Worm (Caenorhabditis elegans): Measurements from ENCODE around the gene col-139.

Gene col-139

ce11 chrV:4687944-4688505, 34.3 kb upstream of the col-139 start, which contains the start of gene K03B4.2 (continued):
- peak; percentile 64 for TF ChIP-seq zfh-2 (GFP tag; conservative IDR thresholded peaks at IDR 0.05)
- TF ChIP-seq egrh-3 (GFP tag; IDR thresholded peaks at IDR 0.05), result 0 out of 2 replicates have a peak, but pooled peaks have one; percentile 26
- peak; percentile 67; the same call in 1 of the 2 replicates for TF ChIP-seq Y79H2A.3 (GFP tag; conservative IDR thresholded peaks at IDR 0.05)

ce11 chrV:4686680-4687470, 33.1 kb upstream of the col-139 start, which contains the start of gene taf-10:
Gene taf-10, plus strand, starts transcription at chrV:4687103.
- TF ChIP-seq lin-40 (tag; optimal IDR thresholded peaks at IDR 0.05), result peak; percentile 13
- TF ChIP-seq pha-4 (tag; optimal IDR thresholded peaks at IDR 0.05), result no peak
- peak; percentile 18; the same call in 1 of the 2 replicates for TF ChIP-seq madf-8 (GFP tag; conservative IDR thresholded peaks at IDR 0.05)
- no peak for TF ChIP-seq fkh-3 (tag; optimal IDR thresholded peaks at IDR 0.05)
- no peak for TF ChIP-seq hlh-26 (GFP tag; conservative IDR thresholded peaks at IDR 0.05)
- 0 out of 2 replicates have a peak, but pooled peaks have one; percentile 25 for TF ChIP-seq attf-3 (GFP tag; conservative IDR thresholded peaks at IDR 0.05)
- peak; percentile 49; the same call in 1 of the 2 replicates for TF ChIP-seq pbrm-1 (GFP tag; IDR thresholded peaks at IDR 0.05)
- peak; percentile 49 for TF ChIP-seq attf-5 (GFP tag; optimal IDR thresholded peaks at IDR 0.05)
- peak; percentile 9 for TF ChIP-seq tbp1 (GFP tag; optimal IDR thresholded peaks at IDR 0.05)
- TF ChIP-seq F57A8.1 (GFP tag; optimal IDR thresholded peaks at IDR 0.05), result no peak
- TF ChIP-seq F37B4.10 (GFP tag; IDR thresholded peaks at IDR 0.05), result no peak
- peak; percentile 8 for TF ChIP-seq rpc-1 (optimal IDR thresholded peaks at IDR 0.05)
- no peak for TF ChIP-seq rpc-1 (tag; optimal IDR thresholded peaks at IDR 0.05)
- TF ChIP-seq dox-1 (GFP tag; IDR thresholded peaks at IDR 0.05), result peak; percentile 60
- no peak for TF ChIP-seq ets-4 (GFP tag; optimal IDR thresholded peaks at IDR 0.05)
- TF ChIP-seq Y67H2A.10 (GFP tag; conservative IDR thresholded peaks at IDR 0.05), result no peak
- no peak for TF ChIP-seq egrh-3 (GFP tag; IDR thresholded peaks at IDR 0.05)
- TF ChIP-seq B0261.1 (tag; optimal IDR thresholded peaks at IDR 0.05), result no peak
- no peak for TF ChIP-seq nfya-2 (GFP tag; IDR thresholded peaks at IDR 0.05)
- peak; percentile 15; the same call in 1 of the 2 replicates for TF ChIP-seq ceh-100 (GFP tag; IDR thresholded peaks at IDR 0.05)
- TF ChIP-seq C06A6.2 (GFP tag; conservative IDR thresholded peaks at IDR 0.05), result peak; percentile 52; the same call in 1 of the 2 replicates
- no peak for TF ChIP-seq nfya-1 (tag; optimal IDR thresholded peaks at IDR 0.05; ENCODE audit: borderline replicate concordance, insufficient read depth)
- TF ChIP-seq repo-1 (tag; optimal IDR thresholded peaks at IDR 0.05), result no peak
- TF ChIP-seq ceh-79 (tag; optimal IDR thresholded peaks at IDR 0.05), result no peak
- TF ChIP-seq T26A5.8 (tag; optimal IDR thresholded peaks at IDR 0.05), result no peak
- 0 out of 2 replicates have a peak, but pooled peaks have one; percentile 50 for TF ChIP-seq egl-44 (GFP tag; IDR thresholded peaks at IDR 0.05)
- peak; percentile 7 for TF ChIP-seq F23B12.7 (tag; optimal IDR thresholded peaks at IDR 0.05; ENCODE audit: insufficient read depth)
- no peak for TF ChIP-seq K12H6.12 (tag; optimal IDR thresholded peaks at IDR 0.05)
- TF ChIP-seq mxl-1 (tag; optimal IDR thresholded peaks at IDR 0.05), result no peak
- TF ChIP-seq ZK185.1 (tag; optimal IDR thresholded peaks at IDR 0.05; ENCODE audit: poor library complexity, severe bottlenecking), result no peak
- TF ChIP-seq attf-6 (GFP tag; IDR thresholded peaks at IDR 0.05), result no peak
- no peak for TF ChIP-seq cebp-1 (GFP tag; IDR thresholded peaks at IDR 0.05)
- TF ChIP-seq cebp-1 (tag; optimal IDR thresholded peaks at IDR 0.05), result no peak
- TF ChIP-seq ekl-4 (GFP tag; IDR thresholded peaks at IDR 0.05), result no peak
- peak; percentile 47 for TF ChIP-seq lin-54 (GFP tag; optimal IDR thresholded peaks at IDR 0.05)
- no peak for TF ChIP-seq nhr-27 (tag; optimal IDR thresholded peaks at IDR 0.05)
- TF ChIP-seq gei-17 (GFP tag; optimal IDR thresholded peaks at IDR 0.05), result no peak
- TF ChIP-seq madf-6 (GFP tag; IDR thresholded peaks at IDR 0.05), result peak; percentile 17; the same call in 1 of the 2 replicates
- 0 out of 2 replicates have a peak, but pooled peaks have one; percentile 51 for TF ChIP-seq nfyb-1 (GFP tag; IDR thresholded peaks at IDR 0.05)
- TF ChIP-seq nhr-80 (tag; optimal IDR thresholded peaks at IDR 0.05), result peak; percentile 29
